Worm (Caenorhabditis elegans) whole organism, mixed stage, embryonic: ENCODE data around the gene C23F12.9.

Experiments
- ces-1 ChIP-seq: fragments of 150-350 bp; optimal IDR thresholded peaks from 2 replicates; lab custom pipeline; 2014; ENCODE audit warnings: missing biosample characterization, missing genetic modification reagents, missing genetic modification characterization
- nhr-76 ChIP-seq: sonication (generic microtip); optimal IDR thresholded peaks from 2 replicates; lab custom pipeline; 2017; ENCODE audit warnings: missing biosample characterization, missing genetic modification characterization
- pha-4 ChIP-seq: fragments of 150-350 bp; optimal IDR thresholded peaks from 2 replicates; lab custom pipeline; 2018; ENCODE audit warnings: missing biosample characterization, missing genetic modification reagents, missing genetic modification characterization
- sem-2 ChIP-seq: fragments of 200-800 bp; sonication (Bioruptor generic); optimal IDR thresholded peaks from 2 replicates; lab custom pipeline; 2018; ENCODE audit warnings: mild to moderate bottlenecking, missing genetic modification characterization, missing compliant biosample characterization
- snpc-4 ChIP-seq: fragments of 150-350 bp; optimal IDR thresholded peaks from 2 replicates; lab custom pipeline; 2014; ENCODE audit warnings: missing biosample characterization, missing genetic modification characterization
- unc-62 ChIP-seq: fragments of 150-350 bp; optimal IDR thresholded peaks from 2 replicates; lab custom pipeline; 2014; ENCODE audit warnings: missing biosample characterization, missing genetic modification reagents, missing genetic modification characterization
- ztf-11 ChIP-seq: fragments of 150-350 bp; optimal IDR thresholded peaks from 2 replicates; lab custom pipeline; 2014; ENCODE audit warnings: missing biosample characterization, missing genetic modification characterization

DNA sequence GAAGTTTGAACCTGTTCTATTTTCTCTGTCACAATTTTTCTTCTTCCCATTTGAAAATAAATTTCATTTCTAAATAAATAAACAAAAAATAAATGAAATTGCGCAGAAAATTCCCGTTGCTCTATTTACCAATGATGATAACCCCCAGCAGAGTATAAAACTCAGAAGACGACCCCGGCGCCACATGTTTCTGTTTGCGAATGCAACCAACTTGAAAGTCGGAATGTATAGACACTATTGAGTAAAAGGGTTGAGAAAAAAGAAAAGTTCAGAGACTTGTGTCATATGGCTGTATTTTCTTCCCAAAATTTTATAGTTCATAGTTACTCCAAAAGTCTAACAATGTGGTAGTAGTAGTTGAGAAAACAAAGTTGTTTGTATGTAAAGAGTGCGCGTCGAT lies 17.8 kb downstream of the C23F12.9 start:
- TF ChIP-seq snpc-4 (tag; lab: Kevin White, UChicago) (no peak), ztf-11 (tag; lab: Kevin White, UChicago) (no peak), sem-2 (GFP tag; lab: Kevin White, UChicago) (no peak), unc-62 (GFP tag; lab: Kevin White, UChicago) (no peak), pha-4 (tag; lab: Kevin White, UChicago) (no peak), ces-1 (no peak), nhr-76 (tag; lab: Kevin White, UChicago) (no peak)
